Worm (Caenorhabditis elegans): ENCODE results near the gene cdf-2.

ce11 chrX:12484749-12485148 lies 18.0 kb upstream of the cdf-2 start, which contains the start of gene tbc-13:
- TF ChIP-seq T22C8.4 (GFP tag; IDR thresholded peaks at IDR 0.05) (no peak), ref-1 (GFP tag; conservative IDR thresholded peaks at IDR 0.05) (no peak), med-1 (GFP tag; optimal IDR thresholded peaks at IDR 0.05; ENCODE audit: insufficient read depth) (no peak), klf-2 (GFP tag; conservative IDR thresholded peaks at IDR 0.05) (no peak), flt-1 (GFP tag; IDR thresholded peaks at IDR 0.05) (no peak), cog-1 (tag; optimal IDR thresholded peaks at IDR 0.05) (no peak), tab-1 (GFP tag; IDR thresholded peaks at IDR 0.05) (no peak)

Measured in whole organism, midembryonic.